Worm (Caenorhabditis elegans) whole organism, L2 larva: Measurements from ENCODE around the gene fkb-4.
A peak's percentile ranks its signal among the peaks of the same experiment; 100 is the strongest.

Source experiments
- C34F6.9 ChIP-seq: fragments of 150-350 bp; optimal IDR thresholded peaks from 2 replicates; lab custom pipeline; 2014; ENCODE audit warnings: missing biosample characterization, missing genetic modification characterization
- R02D3.7 ChIP-seq: fragments of 150-350 bp; optimal IDR thresholded peaks from 2 replicates; lab custom pipeline; 2014; ENCODE audit warnings: missing biosample characterization, missing genetic modification characterization
- ZK546.5 ChIP-seq: sonication (generic microtip); optimal IDR thresholded peaks from 2 replicates; lab custom pipeline; 2017; ENCODE audit warnings: missing biosample characterization, missing genetic modification characterization
- alr-1 ChIP-seq: fragments of 150-350 bp; optimal IDR thresholded peaks from 2 replicates; lab custom pipeline; 2014; ENCODE audit warnings: missing biosample characterization, missing genetic modification characterization
- ama-1 ChIP-seq: fragments of 150-350 bp; optimal IDR thresholded peaks from 2 replicates; lab custom pipeline; 2018; ENCODE audit warnings: inconsistent platforms
- blmp-1 ChIP-seq: sonication (generic microtip); optimal IDR thresholded peaks from 2 replicates; lab custom pipeline; 2017; ENCODE audit warnings: missing genetic modification characterization, mild to moderate bottlenecking, missing compliant biosample characterization, antibody characterized with exemption, moderate library complexity; ENCODE audit not compliant: insufficient read depth
- ceh-82 ChIP-seq: fragments of 150-350 bp; optimal IDR thresholded peaks from 2 replicates; lab custom pipeline; 2014; ENCODE audit warnings: missing biosample characterization, missing genetic modification characterization
- crh-2 ChIP-seq: sonication (generic microtip); optimal IDR thresholded peaks from 2 replicates; lab custom pipeline; 2017; ENCODE audit warnings: missing biosample characterization, missing genetic modification characterization
- dmd-4 ChIP-seq: sonication (generic microtip); optimal IDR thresholded peaks from 2 replicates; lab custom pipeline; 2017; ENCODE audit warnings: missing biosample characterization, missing genetic modification characterization
- elt-3 ChIP-seq: sonication (generic microtip); optimal IDR thresholded peaks from 2 replicates; lab custom pipeline; 2017; ENCODE audit warnings: missing biosample characterization, missing genetic modification characterization
- fos-1 ChIP-seq: fragments of 150-350 bp; optimal IDR thresholded peaks from 2 replicates; lab custom pipeline; 2014; ENCODE audit warnings: missing biosample characterization, missing genetic modification characterization
- gmeb-1 ChIP-seq: fragments of 150-350 bp; optimal IDR thresholded peaks from 2 replicates; lab custom pipeline; 2014; ENCODE audit warnings: missing biosample characterization, missing genetic modification characterization
- lin-11 ChIP-seq: fragments of 150-350 bp; sonication (generic microtip); optimal IDR thresholded peaks from 2 replicates; lab custom pipeline; 2014; ENCODE audit warnings: missing biosample characterization, missing genetic modification characterization, inconsistent platforms, mixed read lengths
- lin-39 ChIP-seq: fragments of 150-350 bp; optimal IDR thresholded peaks from 2 replicates; lab custom pipeline; 2014; ENCODE audit warnings: missing biosample characterization, missing genetic modification reagents, missing genetic modification characterization
- lsy-2 ChIP-seq, 2 experiments: fragments of 150-350 bp in 1 of 2; sonication (generic microtip) in 1 of 2; optimal IDR thresholded peaks; 2 replicates each; lab custom pipeline; 2014 to 2017; ENCODE audit warnings: missing biosample characterization in 2 of 2, missing genetic modification characterization in 2 of 2
- mab-5 ChIP-seq: fragments of 150-350 bp; optimal IDR thresholded peaks from 2 replicates; lab custom pipeline; 2014; ENCODE audit warnings: missing biosample characterization, missing genetic modification characterization
- mbf-1 ChIP-seq: sonication (generic microtip); optimal IDR thresholded peaks from 2 replicates; lab custom pipeline; 2017; ENCODE audit warnings: missing biosample characterization, missing genetic modification characterization
- nhr-10 ChIP-seq: sonication (generic microtip); optimal IDR thresholded peaks from 2 replicates; lab custom pipeline; 2017; ENCODE audit warnings: missing biosample characterization, missing genetic modification characterization
- nhr-11 ChIP-seq: fragments of 150-350 bp; optimal IDR thresholded peaks from 2 replicates; lab custom pipeline; 2014; ENCODE audit warnings: missing biosample characterization, missing genetic modification characterization
- nhr-21 ChIP-seq: fragments of 150-350 bp; optimal IDR thresholded peaks from 2 replicates; lab custom pipeline; 2014; ENCODE audit warnings: missing biosample characterization, missing genetic modification characterization
- nhr-23 ChIP-seq: fragments of 150-350 bp; optimal IDR thresholded peaks from 2 replicates; lab custom pipeline; 2014; ENCODE audit warnings: missing biosample characterization, missing genetic modification reagents, missing genetic modification characterization
- nhr-237 ChIP-seq: fragments of 150-350 bp; optimal IDR thresholded peaks from 2 replicates; lab custom pipeline; 2014; ENCODE audit warnings: missing biosample characterization, missing genetic modification characterization
- nhr-25 ChIP-seq: fragments of 150-350 bp; sonication (generic microtip); optimal IDR thresholded peaks from 3 replicates; lab custom pipeline; 2014; ENCODE audit warnings: missing biosample characterization, missing genetic modification characterization
- nhr-77 ChIP-seq: fragments of 150-350 bp; optimal IDR thresholded peaks from 2 replicates; lab custom pipeline; 2014; ENCODE audit warnings: missing biosample characterization, missing genetic modification characterization
- peb-1 ChIP-seq: fragments of 150-350 bp; optimal IDR thresholded peaks from 2 replicates; lab custom pipeline; 2014; ENCODE audit warnings: missing biosample characterization, missing genetic modification characterization
- sem-4 ChIP-seq: fragments of 150-350 bp; optimal IDR thresholded peaks from 2 replicates; lab custom pipeline; 2014; ENCODE audit warnings: missing biosample characterization, missing genetic modification reagents, missing genetic modification characterization
- sma-3 ChIP-seq: sonication (generic microtip); optimal IDR thresholded peaks from 2 replicates; lab custom pipeline; 2016; ENCODE audit warnings: missing genetic modification reagents, missing genetic modification characterization, missing compliant biosample characterization
- sma-9 ChIP-seq, 2 experiments: fragments of 150-350 bp in 1 of 2; sonication (generic microtip) in 1 of 2; optimal IDR thresholded peaks; 2 replicates each; lab custom pipeline; 2014 to 2016; ENCODE audit warnings: missing genetic modification characterization in 2 of 2, mild to moderate bottlenecking in 1 of 2, missing biosample characterization in 1 of 2, missing compliant biosample characterization in 1 of 2, missing genetic modification reagents in 1 of 2, moderate library complexity in 1 of 2
- unc-39 ChIP-seq: fragments of 150-350 bp; optimal IDR thresholded peaks from 2 replicates; lab custom pipeline; 2014; ENCODE audit warnings: missing biosample characterization, missing genetic modification characterization
- unc-55 ChIP-seq: fragments of 150-350 bp; sonication (generic microtip); optimal IDR thresholded peaks from 3 replicates; lab custom pipeline; 2014; ENCODE audit warnings: missing biosample characterization, missing genetic modification reagents, missing genetic modification characterization
- zag-1 ChIP-seq: fragments of 150-350 bp; optimal IDR thresholded peaks from 2 replicates; lab custom pipeline; 2014; ENCODE audit warnings: missing biosample characterization, missing genetic modification characterization
- ztf-1 ChIP-seq: fragments of 200-800 bp; sonication (Bioruptor generic); conservative IDR thresholded peaks from 2 replicates; pipeline ENCODE4 v1.3.6; 2022; ENCODE audit warnings: missing genetic modification characterization, missing compliant biosample characterization
- ztf-11 ChIP-seq: sonication (generic microtip); optimal IDR thresholded peaks from 2 replicates; lab custom pipeline; 2017; ENCODE audit warnings: missing biosample characterization, missing genetic modification characterization
- ztf-4 ChIP-seq: fragments of 150-350 bp; optimal IDR thresholded peaks from 2 replicates; lab custom pipeline; 2014; ENCODE audit warnings: missing biosample characterization, missing genetic modification characterization

Gene fkb-4

ce11 chrV:12814481-12814882, 27.6 kb upstream of the fkb-4 start (continued):
- no peak for TF ChIP-seq elt-3 (tag; lab: Kevin White, UChicago)
- TF ChIP-seq ceh-82 (tag; lab: Kevin White, UChicago) = no peak
- peak; percentile 32 for TF ChIP-seq lin-39
- TF ChIP-seq zag-1 = peak; percentile 40
- no peak for TF ChIP-seq nhr-21 (tag; lab: Kevin White, UChicago)
- TF ChIP-seq sma-9 (GFP tag; optimal IDR thresholded peaks at IDR 0.05; lab: Kevin White, UChicago) = peak; percentile 87
- no peak for TF ChIP-seq sma-9 (tag; optimal IDR thresholded peaks at IDR 0.05; lab: Kevin White, UChicago)
- no peak for TF ChIP-seq nhr-25 (tag; lab: Kevin White, UChicago)
- TF ChIP-seq crh-2 (tag; lab: Kevin White, UChicago) = peak; percentile 7
- no peak for TF ChIP-seq ztf-11
- TF ChIP-seq nhr-10 = no peak
- peak; percentile 77 for TF ChIP-seq lin-11
- TF ChIP-seq C34F6.9 (tag; lab: Kevin White, UChicago) = peak; percentile 88
- no peak for TF ChIP-seq blmp-1 (tag; lab: Kevin White, UChicago)
- no peak for TF ChIP-seq nhr-23
- peak; percentile 4 for TF ChIP-seq unc-39

- TF ChIP-seq zag-1 = no peak
- TF ChIP-seq nhr-77 (tag; lab: Kevin White, UChicago) = no peak
- no peak for TF ChIP-seq peb-1 (tag; lab: Kevin White, UChicago)
- no peak for TF ChIP-seq lin-39
- TF ChIP-seq lsy-2 (tag; optimal IDR thresholded peaks at IDR 0.05; lab: Kevin White, UChicago) = no peak
Measured at ce11 chrV:12814022-12814421, 27.1 kb upstream of the fkb-4 start, which contains the start of gene ZC443.3. Gene ZC443.3 (minus strand): TSS chrV:12814122.

- TF ChIP-seq lin-11 (no peak), crh-2 (tag; lab: Kevin White, UChicago) (no peak), ama-1 (lab: Kevin White, UChicago) (peak; percentile 15), lsy-2 (tag; optimal IDR thresholded peaks at IDR 0.05; lab: Kevin White, UChicago) (peak in 1 of 2 experiments; percentile 5)
Measured at ce11 chrV:12811810-12812209, 24.9 kb upstream of the fkb-4 start.

ce11 chrV:12811126-12811525, 24.2 kb upstream of the fkb-4 start, which contains the start of gene ZC443.2:
Gene ZC443.2 (minus strand): TSS chrV:12811192.
- TF ChIP-seq peb-1 (tag; lab: Kevin White, UChicago) = no peak
- no peak for TF ChIP-seq fos-1 (tag; lab: Kevin White, UChicago)
- no peak for TF ChIP-seq zag-1
- TF ChIP-seq unc-55 (GFP tag; lab: Kevin White, UChicago) = peak; percentile 64
- TF ChIP-seq C34F6.9 (tag; lab: Kevin White, UChicago) = no peak
- no peak for TF ChIP-seq gmeb-1 (tag; lab: Kevin White, UChicago)
- no peak for TF ChIP-seq mbf-1 (tag; lab: Kevin White, UChicago)
- no peak for TF ChIP-seq nhr-237 (tag; lab: Kevin White, UChicago)

ce11 chrV:12809876-12810275, 22.9 kb upstream of the fkb-4 start, which contains the start of gene ZC443.1:
Gene ZC443.1 (minus strand): TSS chrV:12810080.
- no peak for TF ChIP-seq nhr-11 (tag; lab: Kevin White, UChicago)
- TF ChIP-seq sem-4 (tag; lab: Kevin White, UChicago) = no peak
- TF ChIP-seq ztf-4 (tag; lab: Kevin White, UChicago) = no peak
- TF ChIP-seq R02D3.7 = no peak
- TF ChIP-seq sma-9 (GFP tag; optimal IDR thresholded peaks at IDR 0.05; lab: Kevin White, UChicago) = no peak
- TF ChIP-seq sma-9 (tag; optimal IDR thresholded peaks at IDR 0.05; lab: Kevin White, UChicago) = no peak
- no peak for TF ChIP-seq nhr-25 (tag; lab: Kevin White, UChicago)
- TF ChIP-seq gmeb-1 (tag; lab: Kevin White, UChicago) = no peak
- no peak for TF ChIP-seq ztf-11
- TF ChIP-seq dmd-4 (tag; lab: Kevin White, UChicago) = no peak
- TF ChIP-seq nhr-77 (tag; lab: Kevin White, UChicago) = no peak
- no peak for TF ChIP-seq ztf-1 (GFP tag; lab: Robert Waterston, UW)
- no peak for TF ChIP-seq alr-1 (tag; lab: Kevin White, UChicago)

- TF ChIP-seq sma-3 (GFP tag; lab: Kevin White, UChicago) (no peak), alr-1 (tag; lab: Kevin White, UChicago) (no peak), ceh-82 (tag; lab: Kevin White, UChicago) (no peak), mab-5 (tag; lab: Kevin White, UChicago) (no peak), ztf-4 (tag; lab: Kevin White, UChicago) (no peak), mbf-1 (tag; lab: Kevin White, UChicago) (no peak), lin-39 (no peak), ZK546.5 (tag; lab: Kevin White, UChicago) (no peak)
Measured at ce11 chrV:12806190-12806589, 19.3 kb upstream of the fkb-4 start, which contains the start of gene ZC443.7. Gene ZC443.7 (plus strand): TSS chrV:12806490.
